Fruit fly (Drosophila melanogaster) whole organism, embryonic: Measurements from ENCODE around the gene CG10338.

Experiments used
- Bgb ChIP-seq: fragments of 200-800 bp; sonication (Bioruptor generic); IDR thresholded peaks from 2 replicates; pipeline ENCODE4 v1.3.6; 2022; ENCODE audit warnings: missing biosample characterization, missing genetic modification characterization; ENCODE audit not compliant: partially characterized antibody
- CG10654 ChIP-seq: fragments of 200-800 bp; sonication (Bioruptor generic); optimal IDR thresholded peaks from 2 replicates; lab custom pipeline; 2016; ENCODE audit warnings: missing biosample characterization, missing genetic modification characterization
- CG14667 ChIP-seq: fragments of 200-800 bp; sonication (Bioruptor generic); IDR thresholded peaks from 2 replicates; pipeline ENCODE4 v1.3.6; 2022; ENCODE audit warnings: missing biosample characterization, missing genetic modification characterization
- CG16863 ChIP-seq: fragments of 200-800 bp; sonication (Bioruptor generic); optimal IDR thresholded peaks from 3 replicates; lab custom pipeline; 2016; ENCODE audit warnings: missing biosample characterization, missing genetic modification characterization
- CG7786 ChIP-seq: fragments of 200-800 bp; sonication (Bioruptor generic); optimal IDR thresholded peaks from 2 replicates; lab custom pipeline; 2016; ENCODE audit warnings: missing biosample characterization, missing genetic modification characterization
- CG9215 ChIP-seq: fragments of 200-800 bp; sonication (Bioruptor generic); IDR thresholded peaks from 2 replicates; pipeline ENCODE4 v1.3.6; 2022; ENCODE audit warnings: missing biosample characterization, missing genetic modification characterization
- Ets65A ChIP-seq: fragments of 200-800 bp; sonication (Bioruptor generic); peaks from one replicate; lab custom pipeline; 2016; ENCODE audit warnings: missing biosample characterization, missing genetic modification characterization
- Hey ChIP-seq: fragments of 200-800 bp; sonication (Bioruptor generic); optimal IDR thresholded peaks from 3 replicates; lab custom pipeline; 2018; ENCODE audit warnings: missing biosample characterization, mild to moderate bottlenecking, missing genetic modification characterization
- Max ChIP-seq: fragments of 200-800 bp; sonication (Bioruptor generic); optimal IDR thresholded peaks from 2 replicates; lab custom pipeline; 2016; ENCODE audit warnings: missing biosample characterization, mild to moderate bottlenecking, missing genetic modification characterization
- disco-r ChIP-seq: fragments of 200-800 bp; sonication (Bioruptor generic); optimal IDR thresholded peaks from 2 replicates; lab custom pipeline; 2016; ENCODE audit warnings: missing biosample characterization, missing genetic modification characterization
- tna ChIP-seq: fragments of 200-800 bp; sonication (Bioruptor generic); IDR thresholded peaks from 2 replicates; pipeline ENCODE4 v1.3.6; 2022; ENCODE audit warnings: missing biosample characterization, missing genetic modification characterization; ENCODE audit not compliant: partially characterized antibody
- unpg ChIP-seq: fragments of 200-800 bp; sonication (Bioruptor generic); optimal IDR thresholded peaks from 3 replicates; lab custom pipeline; 2018; ENCODE audit warnings: missing biosample characterization, mild to moderate bottlenecking, missing genetic modification characterization, moderate library complexity

- TF ChIP-seq Hey (tag; lab: Kevin White, UChicago) (no peak), CG7786 (no peak), CG10654 (GFP tag; lab: Kevin White, UChicago) (no peak), CG14667 (GFP tag; lab: Robert Waterston, UW) (no peak), Max (GFP tag; lab: Kevin White, UChicago) (no peak), Bgb (GFP tag; lab: Robert Waterston, UW) (peak; percentile 19; the same call in 1 of the 2 replicates), disco-r (no peak), tna (no peak; the same call in 1 of the 2 replicates), unpg (GFP tag; lab: Kevin White, UChicago) (no peak), CG16863 (GFP tag; lab: Kevin White, UChicago) (no peak), Ets65A (GFP tag; lab: Kevin White, UChicago) (no peak), CG9215 (GFP tag; lab: Robert Waterston, UW) (no peak)
Observed at dm6 chr2L:18689376-18689775, 6.1 kb upstream of the CG10338 start, which contains the start of gene CG10336.
